Worm (Caenorhabditis elegans) whole organism, early embryonic: Measurements from ENCODE around the gene ZC84.1.

Experiments
- B0310.2 ChIP-seq: sonication (generic microtip); optimal IDR thresholded peaks from 2 replicates; lab custom pipeline; 2016; ENCODE audit warnings: mild to moderate bottlenecking, missing genetic modification characterization, missing compliant biosample characterization
- F13C5.2 ChIP-seq: sonication (generic microtip); optimal IDR thresholded peaks from 2 replicates; lab custom pipeline; 2017; ENCODE audit warnings: mild to moderate bottlenecking, missing genetic modification characterization, inconsistent platforms, missing compliant biosample characterization
- aly-1 ChIP-seq: sonication (generic microtip); optimal IDR thresholded peaks from 2 replicates; lab custom pipeline; 2016; ENCODE audit warnings: missing genetic modification characterization, missing compliant biosample characterization
- ama-1 ChIP-seq: fragments of 150-350 bp; optimal IDR thresholded peaks from 2 replicates; lab custom pipeline; 2014
- ceh-13 ChIP-seq: fragments of 200-800 bp; sonication (Bioruptor generic); optimal IDR thresholded peaks from 2 replicates; lab custom pipeline; 2018; ENCODE audit warnings: mild to moderate bottlenecking, missing genetic modification characterization, missing compliant biosample characterization
- ceh-36 ChIP-seq: sonication (generic microtip); optimal IDR thresholded peaks from 2 replicates; lab custom pipeline; 2016; ENCODE audit warnings: missing genetic modification characterization, inconsistent platforms, missing compliant biosample characterization
- ets-7 ChIP-seq: sonication (generic microtip); optimal IDR thresholded peaks from 2 replicates; lab custom pipeline; 2016; ENCODE audit warnings: missing genotype, missing genetic modification characterization, missing compliant biosample characterization
- flt-1 ChIP-seq: fragments of 200-800 bp; sonication (Bioruptor generic); IDR thresholded peaks from 2 replicates; pipeline ENCODE4 v1.3.6; 2022; ENCODE audit warnings: missing genetic modification characterization, missing compliant biosample characterization
- hmbx-1 ChIP-seq: sonication (generic microtip); optimal IDR thresholded peaks from 2 replicates; lab custom pipeline; 2016; ENCODE audit warnings: mild to moderate bottlenecking, missing genetic modification characterization, missing compliant biosample characterization
- hmg-4 ChIP-seq: fragments of 200-800 bp; sonication (Bioruptor generic); optimal IDR thresholded peaks from 2 replicates; lab custom pipeline; 2018; ENCODE audit warnings: mild to moderate bottlenecking, missing genetic modification characterization, missing compliant biosample characterization
- hnd-1 ChIP-seq: sonication (generic microtip); optimal IDR thresholded peaks from 2 replicates; lab custom pipeline; 2016; ENCODE audit warnings: missing genetic modification characterization, missing compliant biosample characterization
- pes-1 ChIP-seq: fragments of 200-800 bp; sonication (Bioruptor generic); IDR thresholded peaks from 2 replicates; pipeline ENCODE4 v1.3.6; 2022; ENCODE audit warnings: missing genetic modification reagents, missing genetic modification characterization, missing compliant biosample characterization
- scrt-1 ChIP-seq: fragments of 200-800 bp; sonication (Bioruptor generic); IDR thresholded peaks from 2 replicates; pipeline ENCODE4 v1.3.6; 2022; ENCODE audit warnings: missing genetic modification characterization, missing compliant biosample characterization
- sea-1 ChIP-seq: fragments of 200-800 bp; sonication (Bioruptor generic); conservative IDR thresholded peaks from 2 replicates; pipeline ENCODE4 v1.3.6; 2022; ENCODE audit warnings: missing genetic modification characterization, missing compliant biosample characterization
- tbx-11 ChIP-seq: fragments of 200-800 bp; sonication (Bioruptor generic); IDR thresholded peaks from 2 replicates; pipeline ENCODE4 v1.3.6; 2022; ENCODE audit warnings: missing genetic modification characterization, missing compliant biosample characterization
- tbx-37 ChIP-seq: fragments of 200-800 bp; sonication (Bioruptor generic); conservative IDR thresholded peaks from 2 replicates; pipeline ENCODE4 v1.3.6; 2022; ENCODE audit warnings: missing genetic modification reagents, missing genetic modification characterization, missing compliant biosample characterization
- tra-4 ChIP-seq: sonication (generic microtip); optimal IDR thresholded peaks from 2 replicates; lab custom pipeline; 2017; ENCODE audit warnings: missing genetic modification characterization, missing compliant biosample characterization

The ZC84.1 gene

DNA sequence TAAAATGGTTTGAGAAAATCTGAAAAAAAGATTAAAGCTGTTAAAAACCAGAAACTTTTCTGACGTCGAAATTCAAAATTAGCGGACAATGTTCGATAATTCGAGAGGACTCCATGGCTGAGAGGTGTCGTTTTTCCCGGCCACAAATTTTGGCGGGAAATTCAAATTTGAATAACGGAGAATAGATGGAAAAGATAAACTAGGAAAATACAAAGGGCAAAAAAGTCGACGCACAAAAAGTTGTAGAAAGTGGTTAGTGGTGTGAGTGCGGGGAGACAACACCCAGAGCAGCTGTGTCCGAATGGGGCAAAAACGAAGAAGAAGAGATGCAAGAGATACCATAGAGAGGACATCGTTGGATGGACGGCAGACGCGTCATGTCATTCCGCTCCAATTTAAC is 15.0 kb downstream of the ZC84.1 start, which contains the start of gene cls-3:
Gene cls-3 (minus strand): TSS at position 19 of the 400 bp plus-strand sequence.
- no peak for TF ChIP-seq ets-7 (tag; lab: Kevin White, UChicago)
- TF ChIP-seq hmg-4 (GFP tag; lab: Kevin White, UChicago) = peak; percentile 34

DNA sequence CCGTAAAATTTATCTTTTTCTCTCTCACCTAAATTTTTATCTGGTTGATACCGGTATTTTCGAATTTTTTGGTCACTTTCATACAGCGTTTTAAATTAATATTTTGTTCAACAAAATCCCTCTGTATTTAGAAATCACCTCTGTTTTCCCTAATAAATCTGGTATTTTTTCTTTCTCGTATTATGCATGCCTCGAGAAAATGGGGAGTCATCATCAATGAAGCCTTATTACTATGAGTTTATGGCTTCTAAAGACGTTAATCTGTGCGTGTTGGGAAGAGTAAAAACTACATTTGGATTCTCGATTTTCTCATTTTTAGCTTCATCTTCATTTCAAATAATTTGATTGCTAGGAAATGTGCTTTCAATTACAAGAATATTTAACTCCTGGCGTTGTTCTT is 20.4 kb downstream of the ZC84.1 start, which contains the start of gene ZC84.7:
Gene ZC84.7 (plus strand): TSS at position 301 of the 400 bp plus-strand sequence.
- TF ChIP-seq F13C5.2 (tag; lab: Kevin White, UChicago) (no peak), pes-1 (GFP tag; lab: Robert Waterston, UW) (no peak), ceh-13 (no peak), hmg-4 (GFP tag; lab: Kevin White, UChicago) (no peak), ceh-36 (no peak), ama-1 (lab: Kevin White, UChicago) (no peak), flt-1 (GFP tag; lab: Robert Waterston, UW) (no peak)

DNA sequence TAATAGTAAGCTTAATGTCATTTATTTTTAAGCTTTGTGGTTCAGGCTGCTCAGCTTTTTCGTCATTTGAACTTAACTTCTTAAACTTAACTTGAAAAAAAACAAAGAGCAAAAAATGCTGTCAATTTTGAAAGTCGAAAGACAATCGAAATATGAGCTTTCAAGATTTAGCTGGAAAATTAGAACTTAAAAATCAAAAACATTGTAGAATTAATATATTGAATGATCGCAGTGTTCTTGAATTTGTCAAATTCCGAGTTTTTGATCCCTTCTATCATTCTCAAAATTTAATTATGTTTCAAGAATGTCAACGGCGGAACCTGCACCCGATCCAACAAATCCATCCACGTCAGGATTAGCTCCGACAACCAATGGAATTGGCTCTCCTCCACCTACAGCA is 24.8 kb downstream of the ZC84.1 start, which contains the start of gene tax-4:
Gene tax-4 (plus strand): TSS at position 301 of the 400 bp plus-strand sequence.
- no peak for TF ChIP-seq hnd-1 (tag; lab: Kevin White, UChicago)
- TF ChIP-seq hmg-4 (GFP tag; lab: Kevin White, UChicago) = no peak
- TF ChIP-seq tra-4 (tag; lab: Kevin White, UChicago) = no peak

DNA sequence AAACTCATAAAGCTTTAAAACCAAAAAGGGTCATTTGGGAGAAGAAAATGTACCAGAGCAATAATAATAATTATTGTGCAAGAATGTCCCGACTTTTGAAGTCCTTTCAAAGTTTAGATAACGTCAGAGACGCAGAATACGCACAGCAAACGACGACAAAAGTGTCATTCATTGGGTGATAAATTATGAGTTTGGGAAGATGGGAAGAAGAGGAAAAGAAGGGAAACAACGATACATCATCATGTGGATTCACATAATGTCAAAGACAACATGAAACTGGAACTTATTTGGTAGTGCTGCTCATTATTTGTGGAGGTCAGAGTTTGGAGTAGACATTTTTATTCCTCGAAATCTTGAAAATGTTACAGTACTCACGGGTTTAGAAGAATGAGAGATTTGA is 28.2 kb downstream of the ZC84.1 start:
- TF ChIP-seq tbx-11 (GFP tag; lab: Robert Waterston, UW) = no peak
- TF ChIP-seq ets-7 (tag; lab: Kevin White, UChicago) = no peak
- no peak for TF ChIP-seq sea-1 (GFP tag; lab: Robert Waterston, UW)
- TF ChIP-seq pes-1 (GFP tag; lab: Robert Waterston, UW) = no peak
- TF ChIP-seq tbx-37 (GFP tag; lab: Robert Waterston, UW) = no peak
- no peak for TF ChIP-seq scrt-1 (GFP tag; lab: Robert Waterston, UW)
- TF ChIP-seq tra-4 (tag; lab: Kevin White, UChicago) = no peak
- no peak for TF ChIP-seq hmg-4 (GFP tag; lab: Kevin White, UChicago)
- no peak for TF ChIP-seq B0310.2 (tag; lab: Kevin White, UChicago)
- no peak for TF ChIP-seq ceh-13
- TF ChIP-seq hnd-1 (tag; lab: Kevin White, UChicago) = no peak
- TF ChIP-seq hmbx-1 = no peak
- TF ChIP-seq F13C5.2 (tag; lab: Kevin White, UChicago) = no peak
- TF ChIP-seq ceh-36 = no peak
- TF ChIP-seq flt-1 (GFP tag; lab: Robert Waterston, UW) = no peak
- no peak for TF ChIP-seq aly-1 (tag; lab: Kevin White, UChicago)
- TF ChIP-seq ama-1 (lab: Kevin White, UChicago) = no peak

DNA sequence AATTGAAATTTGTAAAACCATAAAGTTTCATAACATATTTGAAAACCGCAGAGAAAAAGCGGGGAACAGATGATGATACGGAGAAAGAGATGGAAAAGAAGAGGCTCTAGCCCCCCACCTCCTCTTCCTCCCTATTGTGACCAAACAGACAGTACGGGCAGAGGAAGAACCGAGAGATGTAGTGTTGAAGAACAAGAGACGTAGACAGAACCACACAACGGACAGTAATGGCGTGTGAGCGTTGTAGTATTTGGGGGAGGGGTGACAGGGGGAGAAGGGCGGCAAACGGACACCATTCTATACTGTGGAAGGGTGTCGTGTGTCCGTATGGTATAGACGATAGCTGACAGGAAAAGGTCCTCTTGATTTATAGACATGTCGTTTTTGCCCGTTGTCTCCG is 30.1 kb downstream of the ZC84.1 start:
- TF ChIP-seq ceh-36 (no peak), ceh-13 (no peak), scrt-1 (GFP tag; lab: Robert Waterston, UW) (no peak), flt-1 (GFP tag; lab: Robert Waterston, UW) (no peak), tra-4 (tag; lab: Kevin White, UChicago) (no peak), B0310.2 (tag; lab: Kevin White, UChicago) (no peak), hmg-4 (GFP tag; lab: Kevin White, UChicago) (peak; percentile 78), ama-1 (lab: Kevin White, UChicago) (no peak), ets-7 (tag; lab: Kevin White, UChicago) (no peak), tbx-37 (GFP tag; lab: Robert Waterston, UW) (no peak), aly-1 (tag; lab: Kevin White, UChicago) (no peak), sea-1 (GFP tag; lab: Robert Waterston, UW) (0 out of 2 replicates have a peak, but pooled peaks have one; percentile 44), tbx-11 (GFP tag; lab: Robert Waterston, UW) (0 out of 2 replicates have a peak, but pooled peaks have one; percentile 44), pes-1 (GFP tag; lab: Robert Waterston, UW) (no peak), F13C5.2 (tag; lab: Kevin White, UChicago) (no peak), hmbx-1 (no peak), hnd-1 (tag; lab: Kevin White, UChicago) (no peak)

DNA sequence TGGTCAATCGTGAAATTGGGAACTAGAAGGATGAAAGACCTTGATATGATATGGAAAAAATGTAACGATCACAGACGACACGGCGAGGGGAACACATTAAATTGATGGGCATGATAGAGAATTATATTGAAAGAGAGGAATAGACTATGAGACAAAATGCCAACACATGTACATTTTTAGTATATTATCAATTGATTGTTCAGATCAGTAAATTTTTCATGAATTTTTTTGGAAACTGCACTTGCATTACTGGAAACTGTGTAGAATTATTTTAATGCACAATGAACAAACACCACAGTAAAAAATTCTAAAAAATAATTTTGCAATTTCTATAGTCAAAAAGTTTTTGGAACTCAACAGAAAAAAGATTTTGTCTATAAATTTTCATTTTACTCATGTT is 32.8 kb downstream of the ZC84.1 start:
- TF ChIP-seq sea-1 (GFP tag; lab: Robert Waterston, UW) (no peak), ceh-13 (no peak), tbx-11 (GFP tag; lab: Robert Waterston, UW) (no peak), ama-1 (lab: Kevin White, UChicago) (no peak), F13C5.2 (tag; lab: Kevin White, UChicago) (no peak), hnd-1 (tag; lab: Kevin White, UChicago) (no peak), B0310.2 (tag; lab: Kevin White, UChicago) (no peak), flt-1 (GFP tag; lab: Robert Waterston, UW) (no peak), pes-1 (GFP tag; lab: Robert Waterston, UW) (no peak), ceh-36 (no peak), tra-4 (tag; lab: Kevin White, UChicago) (no peak), scrt-1 (GFP tag; lab: Robert Waterston, UW) (no peak)

DNA sequence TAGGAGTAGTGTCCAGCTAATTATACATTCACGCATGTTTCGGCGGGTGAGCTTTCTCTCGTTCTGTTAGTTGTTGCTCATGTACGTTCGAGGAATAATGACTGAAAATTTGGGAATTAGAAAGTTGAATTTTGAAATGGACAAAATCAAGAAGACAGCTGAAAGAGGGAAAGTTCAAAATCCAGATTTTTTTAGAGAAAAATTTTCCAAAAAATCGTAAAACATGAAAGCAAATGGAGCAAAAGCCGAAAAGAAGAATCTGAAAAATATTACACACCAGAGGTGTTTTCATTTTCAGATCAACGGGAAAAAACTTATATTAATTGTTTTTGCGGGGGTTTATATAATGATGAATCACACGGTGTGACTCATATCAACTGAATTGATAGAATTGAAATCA is 33.4 kb downstream of the ZC84.1 start, which contains the start of gene ina-1:
Gene ina-1 (minus strand): TSS at position 101 of the 400 bp plus-strand sequence.
- no peak for TF ChIP-seq B0310.2 (tag; lab: Kevin White, UChicago)

DNA sequence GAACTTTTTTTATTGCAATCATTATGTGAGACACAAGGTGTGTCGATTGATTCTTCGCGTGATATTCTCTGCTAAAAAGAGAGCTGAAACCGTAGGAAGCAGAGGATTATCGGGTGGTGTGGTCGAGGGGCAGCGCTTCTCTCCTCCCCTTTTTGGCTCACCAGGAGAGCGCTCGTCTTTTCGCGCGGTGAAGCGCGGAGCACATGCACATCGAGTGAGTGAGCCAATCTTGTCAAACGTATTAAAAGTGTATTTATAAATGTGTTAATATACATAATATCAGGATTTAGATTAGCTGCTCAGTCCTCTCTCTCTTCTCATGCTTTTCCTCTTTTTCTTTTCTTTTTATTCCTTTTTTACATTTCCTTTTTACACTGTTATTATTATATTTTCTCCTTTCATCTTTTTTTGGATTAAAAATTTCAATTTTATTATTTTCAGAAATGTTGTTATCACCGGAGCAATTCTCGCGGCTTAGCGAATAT is 43.4 kb downstream of the ZC84.1 start, which contains the start of gene dgk-3:
Gene dgk-3 (plus strand): TSS at position 435 of the 485 bp plus-strand sequence.
- no peak for TF ChIP-seq F13C5.2 (tag; lab: Kevin White, UChicago)
- TF ChIP-seq hnd-1 (tag; lab: Kevin White, UChicago) = no peak
- TF ChIP-seq ceh-36 = no peak
- TF ChIP-seq hmg-4 (GFP tag; lab: Kevin White, UChicago) = no peak
- TF ChIP-seq ama-1 (lab: Kevin White, UChicago) = no peak
- TF ChIP-seq aly-1 (tag; lab: Kevin White, UChicago) = no peak
- TF ChIP-seq sea-1 (GFP tag; lab: Robert Waterston, UW) = no peak
- no peak for TF ChIP-seq hmbx-1
- no peak for TF ChIP-seq tbx-37 (GFP tag; lab: Robert Waterston, UW)
- TF ChIP-seq ets-7 (tag; lab: Kevin White, UChicago) = no peak
- no peak for TF ChIP-seq ceh-13
- no peak for TF ChIP-seq B0310.2 (tag; lab: Kevin White, UChicago)
- TF ChIP-seq scrt-1 (GFP tag; lab: Robert Waterston, UW) = no peak
- no peak for TF ChIP-seq pes-1 (GFP tag; lab: Robert Waterston, UW)
- TF ChIP-seq tbx-11 (GFP tag; lab: Robert Waterston, UW) = no peak
